Worm (Caenorhabditis elegans) whole organism, early embryonic: Measurements from ENCODE around the gene VF13D12L.3.
A peak's percentile ranks its signal among the peaks of the same experiment; 100 is the strongest.

Source experiments
- B0310.2 ChIP-seq: sonication (generic microtip); optimal IDR thresholded peaks from 2 replicates; lab custom pipeline; 2016; ENCODE audit warnings: mild to moderate bottlenecking, missing genetic modification characterization, missing compliant biosample characterization
- F13C5.2 ChIP-seq: sonication (generic microtip); optimal IDR thresholded peaks from 2 replicates; lab custom pipeline; 2017; ENCODE audit warnings: mild to moderate bottlenecking, missing genetic modification characterization, inconsistent platforms, missing compliant biosample characterization
- aly-1 ChIP-seq: sonication (generic microtip); optimal IDR thresholded peaks from 2 replicates; lab custom pipeline; 2016; ENCODE audit warnings: missing genetic modification characterization, missing compliant biosample characterization
- ama-1 ChIP-seq: fragments of 150-350 bp; optimal IDR thresholded peaks from 2 replicates; lab custom pipeline; 2014
- ceh-13 ChIP-seq: fragments of 200-800 bp; sonication (Bioruptor generic); optimal IDR thresholded peaks from 2 replicates; lab custom pipeline; 2018; ENCODE audit warnings: mild to moderate bottlenecking, missing genetic modification characterization, missing compliant biosample characterization
- ceh-36 ChIP-seq: sonication (generic microtip); optimal IDR thresholded peaks from 2 replicates; lab custom pipeline; 2016; ENCODE audit warnings: missing genetic modification characterization, inconsistent platforms, missing compliant biosample characterization
- ets-7 ChIP-seq: sonication (generic microtip); optimal IDR thresholded peaks from 2 replicates; lab custom pipeline; 2016; ENCODE audit warnings: missing genotype, missing genetic modification characterization, missing compliant biosample characterization
- flt-1 ChIP-seq: fragments of 200-800 bp; sonication (Bioruptor generic); IDR thresholded peaks from 2 replicates; pipeline ENCODE4 v1.3.6; 2022; ENCODE audit warnings: missing genetic modification characterization, missing compliant biosample characterization
- hmbx-1 ChIP-seq: sonication (generic microtip); optimal IDR thresholded peaks from 2 replicates; lab custom pipeline; 2016; ENCODE audit warnings: mild to moderate bottlenecking, missing genetic modification characterization, missing compliant biosample characterization
- hmg-4 ChIP-seq: fragments of 200-800 bp; sonication (Bioruptor generic); optimal IDR thresholded peaks from 2 replicates; lab custom pipeline; 2018; ENCODE audit warnings: mild to moderate bottlenecking, missing genetic modification characterization, missing compliant biosample characterization
- hnd-1 ChIP-seq: sonication (generic microtip); optimal IDR thresholded peaks from 2 replicates; lab custom pipeline; 2016; ENCODE audit warnings: missing genetic modification characterization, missing compliant biosample characterization
- pes-1 ChIP-seq: fragments of 200-800 bp; sonication (Bioruptor generic); IDR thresholded peaks from 2 replicates; pipeline ENCODE4 v1.3.6; 2022; ENCODE audit warnings: missing genetic modification reagents, missing genetic modification characterization, missing compliant biosample characterization
- scrt-1 ChIP-seq: fragments of 200-800 bp; sonication (Bioruptor generic); IDR thresholded peaks from 2 replicates; pipeline ENCODE4 v1.3.6; 2022; ENCODE audit warnings: missing genetic modification characterization, missing compliant biosample characterization
- sea-1 ChIP-seq: fragments of 200-800 bp; sonication (Bioruptor generic); conservative IDR thresholded peaks from 2 replicates; pipeline ENCODE4 v1.3.6; 2022; ENCODE audit warnings: missing genetic modification characterization, missing compliant biosample characterization
- tbx-11 ChIP-seq: fragments of 200-800 bp; sonication (Bioruptor generic); IDR thresholded peaks from 2 replicates; pipeline ENCODE4 v1.3.6; 2022; ENCODE audit warnings: missing genetic modification characterization, missing compliant biosample characterization
- tbx-37 ChIP-seq: fragments of 200-800 bp; sonication (Bioruptor generic); conservative IDR thresholded peaks from 2 replicates; pipeline ENCODE4 v1.3.6; 2022; ENCODE audit warnings: missing genetic modification reagents, missing genetic modification characterization, missing compliant biosample characterization
- tra-4 ChIP-seq: sonication (generic microtip); optimal IDR thresholded peaks from 2 replicates; lab custom pipeline; 2017; ENCODE audit warnings: missing genetic modification characterization, missing compliant biosample characterization

VF13D12L.3 gene

DNA sequence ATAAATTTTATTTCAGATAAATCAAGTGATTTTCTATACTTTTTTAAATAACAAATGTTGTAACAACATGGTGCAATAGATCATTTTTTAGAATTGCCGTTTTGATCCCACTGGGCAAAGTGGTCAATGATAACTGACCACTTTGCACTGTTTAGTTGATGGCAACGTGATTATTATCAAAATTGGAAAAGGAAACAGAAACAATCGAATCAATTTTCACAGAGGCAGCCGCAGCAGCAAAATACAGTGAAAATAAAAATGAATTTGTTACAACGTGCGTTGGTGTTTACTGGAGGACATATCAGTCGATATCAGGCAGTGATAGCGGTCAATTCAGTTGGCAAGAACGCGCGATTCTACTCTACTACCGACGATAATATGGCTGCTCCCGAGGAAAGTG lies at the start of gene VF13D12L.3:
TSS of gene VF13D12L.3 (plus strand) at position 223 of the 400 bp plus-strand sequence.
- no peak for TF ChIP-seq scrt-1 (GFP tag; lab: Robert Waterston, UW)
- TF ChIP-seq hmbx-1, result no peak
- TF ChIP-seq tra-4, result no peak
- TF ChIP-seq hnd-1 (tag; lab: Kevin White, UChicago), result no peak
- TF ChIP-seq B0310.2 (tag; lab: Kevin White, UChicago), result no peak
- TF ChIP-seq F13C5.2 (tag; lab: Kevin White, UChicago), result no peak
- TF ChIP-seq tbx-37, result no peak
- no peak for TF ChIP-seq flt-1 (GFP tag; lab: Robert Waterston, UW)
- no peak for TF ChIP-seq tbx-11
- TF ChIP-seq hmg-4 (GFP tag; lab: Kevin White, UChicago), result no peak
- no peak for TF ChIP-seq ets-7
- TF ChIP-seq ama-1, result no peak
- no peak for TF ChIP-seq pes-1 (GFP tag; lab: Robert Waterston, UW)
- TF ChIP-seq aly-1 (tag; lab: Kevin White, UChicago), result no peak

ce11 chrII:11657079-11657478 lies 48.7 kb upstream of the VF13D12L.3 start, which contains the start of gene nep-1:
nep-1 (minus strand) TSS chrII:11657179.
- TF ChIP-seq ceh-13, result no peak
- no peak for TF ChIP-seq tra-4
- no peak for TF ChIP-seq ceh-36 (tag; lab: Kevin White, UChicago)
- TF ChIP-seq B0310.2 (tag; lab: Kevin White, UChicago), result no peak
- TF ChIP-seq ets-7, result no peak
- no peak for TF ChIP-seq scrt-1 (GFP tag; lab: Robert Waterston, UW)
- TF ChIP-seq hnd-1 (tag; lab: Kevin White, UChicago), result no peak

DNA sequence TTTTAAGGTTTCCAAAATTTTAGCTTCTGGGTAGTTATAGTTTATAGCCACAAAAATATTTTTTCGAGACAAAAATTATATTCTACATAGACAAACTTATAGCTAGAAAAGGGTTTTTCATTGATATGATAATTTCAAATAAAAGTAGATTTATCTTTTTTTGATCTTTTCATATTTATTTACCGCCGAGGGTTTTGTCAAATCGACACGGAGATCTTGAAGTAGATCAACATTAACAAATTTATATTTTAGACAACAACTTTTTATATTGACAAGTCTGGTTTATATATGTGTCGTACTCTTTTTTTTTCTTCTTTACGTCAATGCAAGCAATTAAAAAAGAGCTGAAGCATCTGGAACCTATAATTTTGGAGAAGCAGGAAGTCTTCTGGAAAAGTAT lies 47.0 kb upstream of the VF13D12L.3 start:
- no peak for TF ChIP-seq B0310.2 (tag; lab: Kevin White, UChicago)
- TF ChIP-seq F13C5.2 (tag; lab: Kevin White, UChicago), result no peak
- TF ChIP-seq sea-1 (GFP tag; lab: Robert Waterston, UW), result no peak
- no peak for TF ChIP-seq ceh-13
- TF ChIP-seq hmg-4 (GFP tag; lab: Kevin White, UChicago), result no peak
- TF ChIP-seq ets-7, result no peak
- no peak for TF ChIP-seq scrt-1 (GFP tag; lab: Robert Waterston, UW)
- no peak for TF ChIP-seq pes-1 (GFP tag; lab: Robert Waterston, UW)
- TF ChIP-seq hmbx-1, result no peak
- TF ChIP-seq ceh-36 (tag; lab: Kevin White, UChicago), result no peak
- TF ChIP-seq ama-1, result no peak
- TF ChIP-seq aly-1 (tag; lab: Kevin White, UChicago), result no peak
- no peak for TF ChIP-seq hnd-1 (tag; lab: Kevin White, UChicago)

DNA sequence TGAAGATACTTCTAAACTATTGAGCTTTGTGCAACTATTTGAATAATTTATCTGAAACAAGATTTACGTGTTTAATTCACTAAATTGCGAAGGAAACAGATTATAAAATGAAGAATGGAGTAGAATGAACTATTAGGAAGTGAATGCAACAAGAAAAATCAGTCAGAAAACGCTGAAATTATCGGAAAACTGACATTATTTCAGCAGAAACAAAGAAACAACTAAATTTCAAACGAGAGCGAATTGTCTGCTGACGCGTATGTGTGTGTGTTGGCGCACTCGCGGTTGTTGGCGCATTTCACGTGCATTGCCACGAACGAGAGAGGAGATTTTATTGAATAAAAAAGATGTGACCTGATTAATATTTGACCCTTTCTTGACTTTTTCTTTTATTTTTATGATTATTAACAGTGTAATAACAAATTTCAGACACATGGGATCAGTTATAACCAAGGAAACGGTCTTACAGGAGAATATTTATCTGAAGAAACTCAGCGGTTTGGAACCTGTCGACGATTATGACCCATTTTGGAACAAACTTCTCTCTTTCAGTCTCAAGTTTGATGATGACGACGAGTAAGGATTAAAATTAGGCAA lies 29.8 kb upstream of the VF13D12L.3 start, which contains the start of the genes trr-1 and C47D12.2:
TSS of gene trr-1 (minus strand) at position 51 of the 597 bp plus-strand sequence.
TSS of gene C47D12.2 (plus strand) at position 430 of the 597 bp plus-strand sequence.
- TF ChIP-seq flt-1 (GFP tag; lab: Robert Waterston, UW) (0 out of 2 replicates have a peak, but pooled peaks have one; percentile 48), ceh-36 (tag; lab: Kevin White, UChicago) (no peak), F13C5.2 (tag; lab: Kevin White, UChicago) (peak; percentile 39), ceh-13 (no peak), aly-1 (tag; lab: Kevin White, UChicago) (no peak), tra-4 (no peak), B0310.2 (tag; lab: Kevin White, UChicago) (no peak), ets-7 (no peak)

DNA sequence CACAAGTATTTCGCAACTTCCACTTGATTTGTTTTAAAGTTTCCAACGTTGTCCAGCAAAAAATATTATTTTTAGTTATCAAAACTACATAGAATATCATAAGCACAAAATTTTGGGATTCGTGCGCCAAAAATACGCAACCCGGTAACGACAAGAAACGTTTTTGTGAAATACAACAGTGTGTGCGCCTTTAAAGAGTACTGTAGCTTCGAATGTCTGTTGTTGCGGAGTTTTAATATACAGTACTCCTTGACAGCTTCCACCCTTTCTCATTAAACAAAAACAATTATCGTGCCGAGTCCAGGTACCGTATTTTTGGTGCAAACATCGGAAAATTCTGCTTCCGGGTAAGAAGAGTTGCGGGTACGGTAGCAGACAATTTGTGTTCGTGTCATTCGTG lies 25.6 kb upstream of the VF13D12L.3 start:
- TF ChIP-seq aly-1 (tag; lab: Kevin White, UChicago), result no peak
- no peak for TF ChIP-seq sea-1 (GFP tag; lab: Robert Waterston, UW)
- no peak for TF ChIP-seq flt-1 (GFP tag; lab: Robert Waterston, UW)
- no peak for TF ChIP-seq ets-7

DNA sequence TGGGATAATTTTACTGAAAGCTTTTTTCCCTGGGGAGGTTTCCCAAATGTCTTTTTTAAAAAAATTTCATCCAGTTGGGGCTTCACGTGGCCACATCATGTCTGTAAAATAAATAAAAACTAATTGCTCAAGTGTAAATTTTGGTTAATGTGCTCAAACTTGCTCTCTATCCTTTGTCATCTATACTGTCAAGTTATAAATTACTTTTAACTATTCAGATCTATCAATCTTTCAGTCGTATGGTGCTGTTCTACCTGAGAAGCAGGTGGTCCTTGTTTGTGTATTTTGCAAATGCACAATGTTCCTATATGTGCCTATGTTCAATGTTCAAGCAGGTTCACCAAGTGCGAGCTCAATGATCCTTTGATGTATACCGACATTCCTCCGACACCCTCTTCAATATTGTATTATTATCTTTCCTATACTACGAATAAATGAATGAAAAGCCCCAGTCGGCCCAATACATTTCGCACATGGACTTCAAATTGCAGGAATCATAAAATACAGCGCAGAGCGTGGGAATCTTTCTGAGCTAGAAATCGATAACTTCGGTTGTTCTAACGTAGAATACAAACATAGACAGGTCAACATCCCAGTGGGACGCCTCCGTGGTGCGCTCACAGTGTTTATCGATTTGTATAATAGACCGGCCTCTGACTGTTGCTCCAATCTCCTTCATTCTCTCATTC lies 24.5 kb upstream of the VF13D12L.3 start, which contains the start of the genes sfxn-1.4 and C47D12.4:
TSS of gene sfxn-1.4 (minus strand) at position 101 of the 689 bp plus-strand sequence.
TSS of gene C47D12.4 (plus strand) at position 639 of the 689 bp plus-strand sequence.
- TF ChIP-seq B0310.2 (tag; lab: Kevin White, UChicago), result no peak
- TF ChIP-seq hmbx-1, result no peak
- TF ChIP-seq tra-4, result no peak
- TF ChIP-seq sea-1 (GFP tag; lab: Robert Waterston, UW), result no peak
- TF ChIP-seq hmg-4 (GFP tag; lab: Kevin White, UChicago), result no peak
- no peak for TF ChIP-seq ama-1
- no peak for TF ChIP-seq flt-1 (GFP tag; lab: Robert Waterston, UW)
- TF ChIP-seq ets-7, result no peak
- no peak for TF ChIP-seq F13C5.2 (tag; lab: Kevin White, UChicago)
- TF ChIP-seq scrt-1 (GFP tag; lab: Robert Waterston, UW), result no peak
- no peak for TF ChIP-seq ceh-36 (tag; lab: Kevin White, UChicago)
- no peak for TF ChIP-seq aly-1 (tag; lab: Kevin White, UChicago)
- TF ChIP-seq hnd-1 (tag; lab: Kevin White, UChicago), result no peak
- TF ChIP-seq tbx-37, result no peak
- no peak for TF ChIP-seq tbx-11
- no peak for TF ChIP-seq ceh-13

ce11 chrII:11685177-11685576 lies 20.6 kb upstream of the VF13D12L.3 start, which contains the start of gene C47D12.5:
C47D12.5 (minus strand) TSS chrII:11685277.
- TF ChIP-seq tbx-37, result no peak
- TF ChIP-seq ama-1, result no peak
- TF ChIP-seq scrt-1 (GFP tag; lab: Robert Waterston, UW), result no peak
- no peak for TF ChIP-seq ceh-13
- no peak for TF ChIP-seq hnd-1 (tag; lab: Kevin White, UChicago)
- no peak for TF ChIP-seq ceh-36 (tag; lab: Kevin White, UChicago)
- no peak for TF ChIP-seq flt-1 (GFP tag; lab: Robert Waterston, UW)
- TF ChIP-seq pes-1 (GFP tag; lab: Robert Waterston, UW), result no peak
- no peak for TF ChIP-seq F13C5.2 (tag; lab: Kevin White, UChicago)
- no peak for TF ChIP-seq tbx-11
- no peak for TF ChIP-seq hmbx-1
- TF ChIP-seq ets-7, result no peak
- TF ChIP-seq B0310.2 (tag; lab: Kevin White, UChicago), result no peak
- TF ChIP-seq tra-4, result no peak
- no peak for TF ChIP-seq hmg-4 (GFP tag; lab: Kevin White, UChicago)
- TF ChIP-seq aly-1 (tag; lab: Kevin White, UChicago), result no peak
